Fruit fly (Drosophila melanogaster): Measurements from ENCODE around the gene Ref2.

DNA sequence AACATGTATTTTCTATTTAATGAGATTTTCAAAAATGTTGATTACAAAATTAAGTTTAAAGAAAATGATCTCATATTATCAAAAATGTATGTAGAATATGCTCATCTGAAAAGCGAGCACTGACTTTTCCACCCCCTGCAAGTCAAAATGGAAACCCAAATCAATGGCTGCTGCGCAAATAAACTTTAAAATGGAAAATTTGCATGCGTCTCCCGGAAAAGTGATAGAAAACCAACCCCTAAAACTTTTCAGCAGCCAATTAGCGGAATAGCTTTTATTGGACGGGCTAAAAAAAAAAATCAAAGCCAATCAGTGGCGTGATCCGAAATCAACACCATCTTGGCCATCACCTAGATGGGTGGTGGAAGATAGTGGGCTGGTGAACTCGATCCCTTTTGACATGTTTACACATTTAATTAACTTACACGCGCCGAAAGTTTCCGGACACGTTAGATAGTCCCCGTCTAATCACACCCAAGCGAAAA is 43.2 kb upstream of the Ref2 start:
- no peak for TF ChIP-seq CG8478 (optimal IDR thresholded peaks at IDR 0.05)
- no peak for TF ChIP-seq CTCF (optimal IDR thresholded peaks at IDR 0.05)
